Worm (Caenorhabditis elegans): ENCODE measurements around the gene F55H2.5.

Gene F55H2.5

DNA sequence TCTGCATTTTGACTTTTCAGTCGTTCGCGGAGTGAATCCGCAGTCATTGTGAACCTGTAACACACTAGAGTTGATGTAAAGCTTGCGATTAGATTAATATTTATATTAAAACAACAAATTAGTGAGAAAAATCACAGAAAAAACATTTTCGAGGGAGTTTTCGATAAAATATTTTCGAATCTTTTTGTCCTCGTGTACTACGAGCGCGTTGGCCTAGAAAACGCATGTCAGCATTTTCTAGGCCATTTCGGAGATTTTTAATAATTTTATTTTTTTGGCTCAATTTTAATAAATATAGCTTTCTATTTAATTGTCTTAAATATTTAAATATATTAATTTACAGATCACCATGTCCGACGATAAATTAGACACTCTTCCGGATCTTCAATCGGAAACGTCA lies 45.8 kb upstream of the F55H2.5 start, which contains the start of gene B0464.9:
Gene B0464.9, plus strand, starts transcription at position 344 of the 400 bp plus-strand sequence.
- TF ChIP-seq ztf-4 (tag; optimal IDR thresholded peaks at IDR 0.05): no peak
- TF ChIP-seq nhr-23 (tag; optimal IDR thresholded peaks at IDR 0.05): peak; percentile 66
- no peak for TF ChIP-seq ztf-11 (tag; optimal IDR thresholded peaks at IDR 0.05)
- TF ChIP-seq unc-39 (tag; optimal IDR thresholded peaks at IDR 0.05): no peak
- no peak for TF ChIP-seq ceh-16 (tag; optimal IDR thresholded peaks at IDR 0.05)
- no peak for TF ChIP-seq R02D3.7 (tag; optimal IDR thresholded peaks at IDR 0.05)
- no peak for TF ChIP-seq daf-12 (tag; optimal IDR thresholded peaks at IDR 0.05)
- TF ChIP-seq ceh-9 (tag; optimal IDR thresholded peaks at IDR 0.05): no peak
- no peak for TF ChIP-seq lin-39 (tag; optimal IDR thresholded peaks at IDR 0.05)
- TF ChIP-seq nfya-1 (tag; optimal IDR thresholded peaks at IDR 0.05; ENCODE audit: insufficient read depth): peak; percentile 35
- TF ChIP-seq nhr-76 (tag; optimal IDR thresholded peaks at IDR 0.05): no peak
- no peak for TF ChIP-seq nhr-67 (tag; optimal IDR thresholded peaks at IDR 0.05)
- peak; percentile 21 for TF ChIP-seq lsy-12 (tag; optimal IDR thresholded peaks at IDR 0.05)
- TF ChIP-seq egl-27 (tag; optimal IDR thresholded peaks at IDR 0.05): no peak
- peak; percentile 10 for TF ChIP-seq elt-2 (tag; optimal IDR thresholded peaks at IDR 0.05)
- no peak for TF ChIP-seq mml-1 (tag; optimal IDR thresholded peaks at IDR 0.05)
- peak; percentile 79 for TF ChIP-seq lin-15B (tag; optimal IDR thresholded peaks at IDR 0.05)
- no peak for TF ChIP-seq ceh-28 (tag; optimal IDR thresholded peaks at IDR 0.05)
- no peak for TF ChIP-seq sea-2 (GFP tag; optimal IDR thresholded peaks at IDR 0.05)
- TF ChIP-seq hmg-11 (tag; optimal IDR thresholded peaks at IDR 0.05): peak; percentile 8
- no peak for TF ChIP-seq fos-1 (tag; optimal IDR thresholded peaks at IDR 0.05)
- TF ChIP-seq ceh-82 (tag; optimal IDR thresholded peaks at IDR 0.05): no peak
- TF ChIP-seq nhr-237 (tag; optimal IDR thresholded peaks at IDR 0.05): no peak
- peak; percentile 42 for TF ChIP-seq pqm-1 (tag; optimal IDR thresholded peaks at IDR 0.05)
- TF ChIP-seq snpc-4 (tag; optimal IDR thresholded peaks at IDR 0.05): no peak
- no peak for TF ChIP-seq tbx-2 (tag; optimal IDR thresholded peaks at IDR 0.05)
- TF ChIP-seq jun-1 (tag; optimal IDR thresholded peaks at IDR 0.05): no peak
- TF ChIP-seq nhr-28 (tag; optimal IDR thresholded peaks at IDR 0.05): no peak
- peak; percentile 64 for TF ChIP-seq pha-4 (tag; optimal IDR thresholded peaks at IDR 0.05)
- TF ChIP-seq unc-62 (GFP tag; optimal IDR thresholded peaks at IDR 0.05): no peak
- TF ChIP-seq elt-1 (tag; optimal IDR thresholded peaks at IDR 0.05): no peak
- no peak for TF ChIP-seq nhr-25 (tag; optimal IDR thresholded peaks at IDR 0.05)
- no peak for TF ChIP-seq aly-2 (tag; optimal IDR thresholded peaks at IDR 0.05)
- no peak for TF ChIP-seq nhr-77 (tag; optimal IDR thresholded peaks at IDR 0.05)
- TF ChIP-seq nhr-12 (tag; optimal IDR thresholded peaks at IDR 0.05): no peak
- TF ChIP-seq fkh-10 (GFP tag; optimal IDR thresholded peaks at IDR 0.05): no peak
- no peak for TF ChIP-seq skn-1 (tag; optimal IDR thresholded peaks at IDR 0.05)
- TF ChIP-seq nhr-11 (tag; optimal IDR thresholded peaks at IDR 0.05): no peak
- no peak for TF ChIP-seq fkh-2 (tag; optimal IDR thresholded peaks at IDR 0.05)
- no peak for TF ChIP-seq eor-1 (tag; optimal IDR thresholded peaks at IDR 0.05)
- TF ChIP-seq nhr-43 (tag; optimal IDR thresholded peaks at IDR 0.05; ENCODE audit: poor library complexity, severe bottlenecking): peak; percentile 77
- no peak for TF ChIP-seq ama-1 (optimal IDR thresholded peaks at IDR 0.05)
- no peak for TF ChIP-seq mdl-1 (tag; optimal IDR thresholded peaks at IDR 0.05)

DNA sequence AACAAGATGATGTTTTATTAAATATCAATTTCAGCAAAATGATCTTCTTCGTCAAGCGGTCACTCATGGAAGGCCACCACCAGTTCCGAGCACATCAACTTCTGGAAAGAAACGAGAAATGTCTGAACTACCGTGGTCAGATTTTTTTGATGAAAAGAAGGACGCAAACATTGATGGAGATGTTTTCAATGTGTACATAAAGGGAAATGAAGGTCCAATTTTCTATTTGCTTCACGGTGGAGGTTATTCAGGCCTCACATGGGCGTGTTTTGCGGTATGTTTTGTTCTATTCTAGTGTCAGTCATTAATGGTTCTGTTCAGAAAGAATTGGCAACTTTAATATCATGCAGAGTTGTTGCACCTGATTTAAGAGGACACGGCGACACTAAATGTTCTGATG lies 45.4 kb upstream of the F55H2.5 start, which contains the start of gene B0464.6:
Gene B0464.6, minus strand, starts transcription at position 101 of the 400 bp plus-strand sequence.
- TF ChIP-seq ceh-16 (tag; optimal IDR thresholded peaks at IDR 0.05): no peak

DNA sequence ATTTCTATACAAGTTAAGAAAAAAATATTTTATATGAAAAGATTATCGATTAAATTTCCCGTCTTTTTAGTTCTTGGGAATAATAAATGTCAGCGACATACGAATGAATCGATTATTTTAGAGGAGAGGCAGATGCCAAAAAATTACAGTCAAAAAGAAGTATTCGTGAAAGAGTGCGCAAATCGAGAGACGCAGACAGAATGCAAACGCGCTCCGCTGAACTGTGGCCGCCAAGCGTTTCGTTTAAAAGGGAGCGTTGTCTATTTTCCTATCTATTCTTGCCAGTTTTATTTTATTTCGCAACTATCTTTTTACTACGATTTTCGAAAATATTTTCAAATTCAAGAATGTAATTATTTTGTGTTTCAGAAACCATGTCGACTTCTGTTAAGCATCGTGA lies 44.2 kb upstream of the F55H2.5 start, which contains the start of gene baf-1:
Gene baf-1, plus strand, starts transcription at position 370 of the 400 bp plus-strand sequence.
- peak; percentile 12 for TF ChIP-seq ama-1 (optimal IDR thresholded peaks at IDR 0.05)
- no peak for TF ChIP-seq mml-1 (tag; optimal IDR thresholded peaks at IDR 0.05)
- no peak for TF ChIP-seq elt-1 (tag; optimal IDR thresholded peaks at IDR 0.05)
- peak; percentile 13 for TF ChIP-seq lin-39 (tag; optimal IDR thresholded peaks at IDR 0.05)
- peak; percentile 51 for TF ChIP-seq ceh-28 (tag; optimal IDR thresholded peaks at IDR 0.05)
- TF ChIP-seq unc-39 (tag; optimal IDR thresholded peaks at IDR 0.05): no peak
- TF ChIP-seq nhr-43 (tag; optimal IDR thresholded peaks at IDR 0.05; ENCODE audit: poor library complexity, severe bottlenecking): peak; percentile 49
- peak; percentile 50 for TF ChIP-seq elt-2 (tag; optimal IDR thresholded peaks at IDR 0.05)
- no peak for TF ChIP-seq mdl-1 (tag; optimal IDR thresholded peaks at IDR 0.05)
- peak; percentile 68 for TF ChIP-seq nhr-23 (tag; optimal IDR thresholded peaks at IDR 0.05)
- no peak for TF ChIP-seq eor-1 (tag; optimal IDR thresholded peaks at IDR 0.05)
- peak; percentile 23 for TF ChIP-seq R02D3.7 (tag; optimal IDR thresholded peaks at IDR 0.05)
- TF ChIP-seq nhr-25 (tag; optimal IDR thresholded peaks at IDR 0.05): peak; percentile 74
- peak; percentile 30 for TF ChIP-seq skn-1 (tag; optimal IDR thresholded peaks at IDR 0.05)
- no peak for TF ChIP-seq zag-1 (tag; optimal IDR thresholded peaks at IDR 0.05)
- TF ChIP-seq pha-4 (tag; optimal IDR thresholded peaks at IDR 0.05): peak; percentile 84
- TF ChIP-seq hmg-11 (tag; optimal IDR thresholded peaks at IDR 0.05): peak; percentile 27
- TF ChIP-seq jun-1 (tag; optimal IDR thresholded peaks at IDR 0.05): peak; percentile 27
- TF ChIP-seq lin-15B (tag; optimal IDR thresholded peaks at IDR 0.05): peak; percentile 78
- TF ChIP-seq pqm-1 (tag; optimal IDR thresholded peaks at IDR 0.05): peak; percentile 16
- peak; percentile 70 for TF ChIP-seq nfya-1 (tag; optimal IDR thresholded peaks at IDR 0.05; ENCODE audit: insufficient read depth)
- TF ChIP-seq snpc-4 (tag; optimal IDR thresholded peaks at IDR 0.05): peak; percentile 51
